Worm (Caenorhabditis elegans) whole organism, L2 larva: ENCODE data around the gene F58G1.2.

Experiments
- C34F6.9 ChIP-seq: fragments of 150-350 bp; optimal IDR thresholded peaks from 2 replicates; lab custom pipeline; 2014; ENCODE audit warnings: missing biosample characterization, missing genetic modification characterization
- F13H6.1 ChIP-seq: sonication (generic microtip); optimal IDR thresholded peaks from 2 replicates; lab custom pipeline; 2016; ENCODE audit warnings: missing genetic modification characterization, missing compliant biosample characterization
- R02D3.7 ChIP-seq: fragments of 150-350 bp; optimal IDR thresholded peaks from 2 replicates; lab custom pipeline; 2014; ENCODE audit warnings: missing biosample characterization, missing genetic modification characterization
- Y55F3AM.14 ChIP-seq: fragments of 200-800 bp; sonication (Bioruptor generic); optimal IDR thresholded peaks from 2 replicates; lab custom pipeline; 2018; ENCODE audit warnings: mild to moderate bottlenecking, missing genetic modification characterization, missing compliant biosample characterization
- ZK546.5 ChIP-seq: sonication (generic microtip); optimal IDR thresholded peaks from 2 replicates; lab custom pipeline; 2017; ENCODE audit warnings: missing biosample characterization, missing genetic modification characterization
- alr-1 ChIP-seq: fragments of 150-350 bp; optimal IDR thresholded peaks from 2 replicates; lab custom pipeline; 2014; ENCODE audit warnings: missing biosample characterization, missing genetic modification characterization
- aly-2 ChIP-seq: fragments of 150-350 bp; optimal IDR thresholded peaks from 2 replicates; lab custom pipeline; 2014; ENCODE audit warnings: missing biosample characterization, missing genetic modification characterization
- ama-1 ChIP-seq: fragments of 150-350 bp; optimal IDR thresholded peaks from 2 replicates; lab custom pipeline; 2018; ENCODE audit warnings: inconsistent platforms
- blmp-1 ChIP-seq: sonication (generic microtip); optimal IDR thresholded peaks from 2 replicates; lab custom pipeline; 2017; ENCODE audit warnings: missing genetic modification characterization, mild to moderate bottlenecking, missing compliant biosample characterization, antibody characterized with exemption, moderate library complexity; ENCODE audit not compliant: insufficient read depth
- ceh-16 ChIP-seq: fragments of 150-350 bp; optimal IDR thresholded peaks from 2 replicates; lab custom pipeline; 2014; ENCODE audit warnings: missing biosample characterization, missing genetic modification characterization
- ceh-82 ChIP-seq: fragments of 150-350 bp; optimal IDR thresholded peaks from 2 replicates; lab custom pipeline; 2014; ENCODE audit warnings: missing biosample characterization, missing genetic modification characterization
- crh-2 ChIP-seq: sonication (generic microtip); optimal IDR thresholded peaks from 2 replicates; lab custom pipeline; 2017; ENCODE audit warnings: missing biosample characterization, missing genetic modification characterization
- dmd-4 ChIP-seq: sonication (generic microtip); optimal IDR thresholded peaks from 2 replicates; lab custom pipeline; 2017; ENCODE audit warnings: missing biosample characterization, missing genetic modification characterization
- egl-27 ChIP-seq: sonication (generic microtip); optimal IDR thresholded peaks from 3 replicates; lab custom pipeline; 2017; ENCODE audit warnings: missing biosample characterization, missing genetic modification reagents, missing genetic modification characterization
- elt-1 ChIP-seq: fragments of 150-350 bp; optimal IDR thresholded peaks from 2 replicates; lab custom pipeline; 2014; ENCODE audit warnings: missing biosample characterization, missing genetic modification characterization
- elt-3 ChIP-seq: sonication (generic microtip); optimal IDR thresholded peaks from 2 replicates; lab custom pipeline; 2017; ENCODE audit warnings: missing biosample characterization, missing genetic modification characterization
- fos-1 ChIP-seq: fragments of 150-350 bp; optimal IDR thresholded peaks from 2 replicates; lab custom pipeline; 2014; ENCODE audit warnings: missing biosample characterization, missing genetic modification characterization
- gmeb-1 ChIP-seq: fragments of 150-350 bp; optimal IDR thresholded peaks from 2 replicates; lab custom pipeline; 2014; ENCODE audit warnings: missing biosample characterization, missing genetic modification characterization
- lin-11 ChIP-seq: fragments of 150-350 bp; sonication (generic microtip); optimal IDR thresholded peaks from 2 replicates; lab custom pipeline; 2014; ENCODE audit warnings: missing biosample characterization, missing genetic modification characterization, inconsistent platforms, mixed read lengths
- lin-13 ChIP-seq: fragments of 150-350 bp; optimal IDR thresholded peaks from 2 replicates; lab custom pipeline; 2014; ENCODE audit warnings: missing biosample characterization, missing genetic modification reagents, missing genetic modification characterization
- lin-39 ChIP-seq: fragments of 150-350 bp; optimal IDR thresholded peaks from 2 replicates; lab custom pipeline; 2014; ENCODE audit warnings: missing biosample characterization, missing genetic modification reagents, missing genetic modification characterization
- lsy-2 ChIP-seq, 2 experiments: fragments of 150-350 bp in 1 of 2; sonication (generic microtip) in 1 of 2; optimal IDR thresholded peaks; 2 replicates each; lab custom pipeline; 2014 to 2017; ENCODE audit warnings: missing biosample characterization in 2 of 2, missing genetic modification characterization in 2 of 2
- mab-5 ChIP-seq: fragments of 150-350 bp; optimal IDR thresholded peaks from 2 replicates; lab custom pipeline; 2014; ENCODE audit warnings: missing biosample characterization, missing genetic modification characterization
- mbf-1 ChIP-seq: sonication (generic microtip); optimal IDR thresholded peaks from 2 replicates; lab custom pipeline; 2017; ENCODE audit warnings: missing biosample characterization, missing genetic modification characterization
- mdl-1 ChIP-seq, 2 experiments: fragments of 150-350 bp in 1 of 2; sonication (generic microtip) in 1 of 2; optimal IDR thresholded peaks; 2 replicates each; lab custom pipeline; 2017; ENCODE audit warnings: missing biosample characterization in 2 of 2, missing genetic modification characterization in 2 of 2
- nhr-10 ChIP-seq: sonication (generic microtip); optimal IDR thresholded peaks from 2 replicates; lab custom pipeline; 2017; ENCODE audit warnings: missing biosample characterization, missing genetic modification characterization
- nhr-11 ChIP-seq: fragments of 150-350 bp; optimal IDR thresholded peaks from 2 replicates; lab custom pipeline; 2014; ENCODE audit warnings: missing biosample characterization, missing genetic modification characterization
- nhr-12 ChIP-seq: fragments of 150-350 bp; optimal IDR thresholded peaks from 2 replicates; lab custom pipeline; 2014; ENCODE audit warnings: missing biosample characterization, missing genetic modification characterization
- nhr-129 ChIP-seq: fragments of 150-350 bp; optimal IDR thresholded peaks from 2 replicates; lab custom pipeline; 2014; ENCODE audit warnings: missing biosample characterization, missing genetic modification characterization
- nhr-21 ChIP-seq: fragments of 150-350 bp; optimal IDR thresholded peaks from 2 replicates; lab custom pipeline; 2014; ENCODE audit warnings: missing biosample characterization, missing genetic modification characterization
- nhr-23 ChIP-seq: fragments of 150-350 bp; optimal IDR thresholded peaks from 2 replicates; lab custom pipeline; 2014; ENCODE audit warnings: missing biosample characterization, missing genetic modification reagents, missing genetic modification characterization
- nhr-237 ChIP-seq: fragments of 150-350 bp; optimal IDR thresholded peaks from 2 replicates; lab custom pipeline; 2014; ENCODE audit warnings: missing biosample characterization, missing genetic modification characterization
- nhr-25 ChIP-seq: fragments of 150-350 bp; sonication (generic microtip); optimal IDR thresholded peaks from 3 replicates; lab custom pipeline; 2014; ENCODE audit warnings: missing biosample characterization, missing genetic modification characterization
- nhr-6 ChIP-seq: fragments of 150-350 bp; optimal IDR thresholded peaks from 2 replicates; lab custom pipeline; 2014; ENCODE audit warnings: missing biosample characterization, missing genetic modification characterization
- nhr-77 ChIP-seq: fragments of 150-350 bp; optimal IDR thresholded peaks from 2 replicates; lab custom pipeline; 2014; ENCODE audit warnings: missing biosample characterization, missing genetic modification characterization
- peb-1 ChIP-seq: fragments of 150-350 bp; optimal IDR thresholded peaks from 2 replicates; lab custom pipeline; 2014; ENCODE audit warnings: missing biosample characterization, missing genetic modification characterization
- sem-4 ChIP-seq: fragments of 150-350 bp; optimal IDR thresholded peaks from 2 replicates; lab custom pipeline; 2014; ENCODE audit warnings: missing biosample characterization, missing genetic modification reagents, missing genetic modification characterization
- skn-1 ChIP-seq: sonication (generic microtip); optimal IDR thresholded peaks from 2 replicates; lab custom pipeline; 2017; ENCODE audit warnings: missing biosample characterization, missing genetic modification characterization
- sma-3 ChIP-seq: sonication (generic microtip); optimal IDR thresholded peaks from 2 replicates; lab custom pipeline; 2016; ENCODE audit warnings: missing genetic modification reagents, missing genetic modification characterization, missing compliant biosample characterization
- sma-9 ChIP-seq, 2 experiments: fragments of 150-350 bp in 1 of 2; sonication (generic microtip) in 1 of 2; optimal IDR thresholded peaks; 2 replicates each; lab custom pipeline; 2014 to 2016; ENCODE audit warnings: missing genetic modification characterization in 2 of 2, mild to moderate bottlenecking in 1 of 2, missing biosample characterization in 1 of 2, missing compliant biosample characterization in 1 of 2, missing genetic modification reagents in 1 of 2, moderate library complexity in 1 of 2
- snpc-4 ChIP-seq: fragments of 150-350 bp; optimal IDR thresholded peaks from 2 replicates; lab custom pipeline; 2014; ENCODE audit warnings: missing biosample characterization, missing genetic modification characterization
- unc-39 ChIP-seq: fragments of 150-350 bp; optimal IDR thresholded peaks from 2 replicates; lab custom pipeline; 2014; ENCODE audit warnings: missing biosample characterization, missing genetic modification characterization
- unc-55 ChIP-seq: fragments of 150-350 bp; sonication (generic microtip); optimal IDR thresholded peaks from 3 replicates; lab custom pipeline; 2014; ENCODE audit warnings: missing biosample characterization, missing genetic modification reagents, missing genetic modification characterization
- unc-62 ChIP-seq: fragments of 150-350 bp; optimal IDR thresholded peaks from 2 replicates; lab custom pipeline; 2014; ENCODE audit warnings: missing biosample characterization, missing genetic modification reagents, missing genetic modification characterization
- zag-1 ChIP-seq: fragments of 150-350 bp; optimal IDR thresholded peaks from 2 replicates; lab custom pipeline; 2014; ENCODE audit warnings: missing biosample characterization, missing genetic modification characterization
- ztf-1 ChIP-seq: fragments of 200-800 bp; sonication (Bioruptor generic); conservative IDR thresholded peaks from 2 replicates; pipeline ENCODE4 v1.3.6; 2022; ENCODE audit warnings: missing genetic modification characterization, missing compliant biosample characterization
- ztf-11 ChIP-seq: sonication (generic microtip); optimal IDR thresholded peaks from 2 replicates; lab custom pipeline; 2017; ENCODE audit warnings: missing biosample characterization, missing genetic modification characterization
- ztf-4 ChIP-seq: fragments of 150-350 bp; optimal IDR thresholded peaks from 2 replicates; lab custom pipeline; 2014; ENCODE audit warnings: missing biosample characterization, missing genetic modification characterization

The F58G1.2 gene

DNA sequence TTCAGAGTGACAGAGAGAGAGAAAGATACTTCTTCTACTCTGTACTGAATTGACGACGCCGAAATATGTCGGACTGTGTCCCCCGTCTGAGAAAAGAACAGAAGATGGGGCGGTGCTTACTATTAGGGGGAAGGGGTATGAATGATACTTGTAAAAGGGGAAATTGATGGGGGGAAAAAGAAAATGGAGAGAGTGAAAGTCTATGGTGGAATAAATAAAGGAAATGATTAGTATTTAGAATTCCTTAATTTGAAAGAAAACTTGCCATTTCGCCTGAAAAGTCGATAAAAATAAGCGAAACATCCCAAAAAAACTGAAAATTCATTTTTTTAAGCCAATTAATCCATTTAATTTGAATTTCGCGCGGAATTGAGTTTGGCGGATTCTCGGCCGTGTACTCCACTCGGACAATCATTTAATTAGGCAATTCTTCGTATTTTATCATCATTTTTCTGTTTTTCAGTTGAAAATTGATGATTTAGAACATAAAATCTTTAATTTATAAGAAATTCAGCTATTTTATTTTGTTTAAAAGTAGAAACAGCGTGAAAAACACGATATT lies 4.2 kb downstream of the F58G1.2 start, which contains the start of gene F35C5.12:
TSS of gene F35C5.12 (minus strand) at position 51 of the 562 bp plus-strand sequence.
- TF ChIP-seq lin-11 (tag; lab: Kevin White, UChicago), result no peak
- TF ChIP-seq ceh-82 (tag; lab: Kevin White, UChicago), result no peak
- TF ChIP-seq blmp-1 (tag; lab: Kevin White, UChicago), result no peak
- TF ChIP-seq Y55F3AM.14, result no peak
- peak; percentile 60 for TF ChIP-seq sma-3 (GFP tag; lab: Kevin White, UChicago)
- peak; percentile 55 for TF ChIP-seq unc-55 (GFP tag; lab: Kevin White, UChicago)
- TF ChIP-seq skn-1 (tag; lab: Kevin White, UChicago), result no peak
- no peak for TF ChIP-seq crh-2 (tag; lab: Kevin White, UChicago)
- no peak for TF ChIP-seq nhr-77 (tag; lab: Kevin White, UChicago)
- no peak for TF ChIP-seq aly-2 (tag; lab: Kevin White, UChicago)
- no peak for TF ChIP-seq ztf-1
- no peak for TF ChIP-seq zag-1 (tag; lab: Kevin White, UChicago)
- TF ChIP-seq nhr-129 (tag; lab: Kevin White, UChicago), result no peak
- no peak for TF ChIP-seq snpc-4 (tag; lab: Kevin White, UChicago)
- TF ChIP-seq ZK546.5, result no peak
- TF ChIP-seq mdl-1 (tag; optimal IDR thresholded peaks at IDR 0.05; lab: Kevin White, UChicago), result no peak
- no peak for TF ChIP-seq R02D3.7 (tag; lab: Kevin White, UChicago)
- no peak for TF ChIP-seq egl-27 (tag; lab: Kevin White, UChicago)
- no peak for TF ChIP-seq nhr-10 (tag; lab: Kevin White, UChicago)
- no peak for TF ChIP-seq alr-1
- no peak for TF ChIP-seq lin-39 (tag; lab: Kevin White, UChicago)
- TF ChIP-seq ztf-4 (tag; lab: Kevin White, UChicago), result no peak
- no peak for TF ChIP-seq elt-3 (tag; lab: Kevin White, UChicago)
- TF ChIP-seq unc-39 (tag; lab: Kevin White, UChicago), result no peak
- TF ChIP-seq mbf-1 (tag; lab: Kevin White, UChicago), result no peak
- TF ChIP-seq gmeb-1 (tag; lab: Kevin White, UChicago), result peak; percentile 91
- TF ChIP-seq ama-1, result no peak
- TF ChIP-seq sma-9 (GFP tag; optimal IDR thresholded peaks at IDR 0.05; lab: Kevin White, UChicago), result peak; percentile 47
- no peak for TF ChIP-seq sma-9 (tag; optimal IDR thresholded peaks at IDR 0.05; lab: Kevin White, UChicago)
- no peak for TF ChIP-seq nhr-12 (tag; lab: Kevin White, UChicago)
- TF ChIP-seq nhr-21 (tag; lab: Kevin White, UChicago), result peak; percentile 12
- no peak for TF ChIP-seq ztf-11
- no peak for TF ChIP-seq unc-62 (GFP tag; lab: Kevin White, UChicago)
- TF ChIP-seq nhr-23 (tag; lab: Kevin White, UChicago), result no peak
- TF ChIP-seq nhr-11, result no peak
- TF ChIP-seq nhr-6, result no peak
- peak; percentile 30 for TF ChIP-seq fos-1 (tag; lab: Kevin White, UChicago)
- peak; percentile 46 for TF ChIP-seq C34F6.9 (tag; lab: Kevin White, UChicago)
- TF ChIP-seq peb-1 (tag; lab: Kevin White, UChicago), result no peak
- no peak for TF ChIP-seq sem-4 (tag; lab: Kevin White, UChicago)
- TF ChIP-seq nhr-237 (tag; lab: Kevin White, UChicago), result no peak
- TF ChIP-seq mab-5 (tag; lab: Kevin White, UChicago), result no peak
- peak; percentile 6 for TF ChIP-seq F13H6.1 (tag; lab: Kevin White, UChicago)
- TF ChIP-seq ceh-16 (tag; lab: Kevin White, UChicago), result peak; percentile 2
- peak; percentile 36 for TF ChIP-seq nhr-25 (tag; lab: Kevin White, UChicago)
- TF ChIP-seq lsy-2 (tag; optimal IDR thresholded peaks at IDR 0.05; lab: Kevin White, UChicago), result peak; percentile 8 to 74
- no peak for TF ChIP-seq lin-13 (GFP tag; lab: Kevin White, UChicago)
- TF ChIP-seq elt-1, result no peak
- no peak for TF ChIP-seq dmd-4
